Fruit fly (Drosophila melanogaster) whole organism, wandering third instar larva: Measurements from ENCODE around the gene Pxd.
A peak's percentile ranks its signal among the peaks of the same experiment; 100 is the strongest.

Experiments used
- GATAd ChIP-seq: sonication (Bioruptor generic); optimal IDR thresholded peaks from 2 replicates; lab custom pipeline; 2016; ENCODE audit warnings: missing biosample characterization, missing genetic modification characterization
- Hr83 ChIP-seq: fragments of 200-300 bp; sonication (Bioruptor generic); optimal IDR thresholded peaks from 2 replicates; lab custom pipeline; 2016; ENCODE audit warnings: missing biosample characterization, mild to moderate bottlenecking, missing genetic modification characterization, moderate library complexity; ENCODE audit not compliant: poor library complexity, severe bottlenecking
- Jra ChIP-seq: sonication (Bioruptor generic); optimal IDR thresholded peaks from 2 replicates; lab custom pipeline; 2016; ENCODE audit warnings: missing biosample characterization, missing genetic modification characterization
- jim ChIP-seq: fragments of 175-275, 200-325 bp; sonication (Bioruptor generic); optimal IDR thresholded peaks from 2 replicates; lab custom pipeline; 2016; ENCODE audit warnings: missing biosample characterization, mild to moderate bottlenecking, missing genetic modification characterization
- pan ChIP-seq: fragments of >200 bp; optimal IDR thresholded peaks from 2 replicates; lab custom pipeline; 2017

Pxd gene

DNA sequence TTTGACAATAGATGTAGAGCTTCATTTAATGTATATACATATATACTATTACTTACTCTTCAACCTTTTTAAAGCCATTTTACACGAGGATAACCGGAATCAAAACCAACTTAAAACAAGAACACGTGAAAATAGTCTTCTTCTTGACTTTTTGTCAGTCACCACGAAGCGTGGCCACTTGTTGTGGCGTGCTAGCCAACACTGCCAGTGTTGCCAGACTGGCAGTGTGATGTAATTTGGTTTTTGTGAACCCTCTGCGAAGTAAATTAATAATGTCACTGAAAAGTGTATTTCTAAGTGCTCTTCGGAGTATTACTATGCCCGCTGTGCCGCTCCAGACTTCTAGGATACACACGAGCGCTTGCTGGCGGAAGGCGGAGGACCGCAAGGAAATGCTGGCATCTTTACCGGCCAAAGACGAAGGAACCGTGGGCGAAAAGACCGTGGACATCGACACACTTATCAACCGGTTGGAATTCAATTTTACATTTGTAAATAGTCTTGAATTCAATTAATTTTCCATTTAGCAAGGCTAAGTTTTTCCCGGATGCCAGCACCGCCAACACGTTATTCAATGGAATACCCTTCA is 58.2 kb downstream of the Pxd start, which contains the start of the genes Ns1 and mRpS11 (continued):
- peak; percentile 5 for TF ChIP-seq Hr83 (GFP tag; lab: Kevin White, UChicago)
- TF ChIP-seq Jra (GFP tag; lab: Kevin White, UChicago), result no peak
- no peak for TF ChIP-seq jim (GFP tag; lab: Kevin White, UChicago)
- TF ChIP-seq GATAd (GFP tag; lab: Kevin White, UChicago), result no peak
- no peak for TF ChIP-seq pan
